Fruit fly (Drosophila melanogaster): Measurements from ENCODE around the gene CG5116.

The CG5116 gene

DNA sequence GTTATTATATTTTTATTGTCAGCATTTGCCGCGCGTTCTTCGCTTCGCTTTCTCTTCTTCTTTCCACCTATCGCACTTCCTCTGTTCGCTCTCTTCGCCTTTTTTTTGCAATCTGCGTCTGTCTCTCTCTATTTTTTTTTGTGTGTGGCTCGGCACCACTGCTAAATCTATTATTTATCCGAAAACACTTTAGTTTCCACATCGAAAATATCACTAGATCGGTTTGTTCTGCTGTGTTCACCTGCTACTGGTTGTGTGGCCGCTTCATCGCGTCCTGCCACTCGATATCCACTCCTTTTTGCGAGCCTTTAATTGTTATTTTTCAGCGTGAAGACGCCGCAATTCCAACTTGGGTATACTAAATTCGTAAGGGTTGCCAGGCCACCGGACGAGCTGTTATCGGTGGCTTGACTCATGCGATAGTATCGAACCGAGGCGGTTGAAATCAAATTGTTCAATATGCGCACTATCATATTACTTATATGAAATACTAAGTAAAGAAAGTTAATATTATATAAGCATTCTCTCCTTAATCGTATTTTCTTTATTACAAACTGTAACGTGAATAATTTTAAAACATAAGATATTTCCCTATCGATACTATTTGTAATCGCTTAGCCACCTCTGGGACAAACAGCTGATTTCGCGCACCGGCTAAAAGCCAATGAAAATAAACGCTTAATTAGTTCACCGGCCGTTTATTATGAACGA, at the start of gene CG5116, which contains the start of the genes XNP and CG42488 (continued):
- TF ChIP-seq CG10979 (tag; optimal IDR thresholded peaks at IDR 0.05) (peak; percentile 41), emc (GFP tag; optimal IDR thresholded peaks at IDR 0.05) (no peak), ab (GFP tag; optimal IDR thresholded peaks at IDR 0.05) (no peak), sima (GFP tag; optimal IDR thresholded peaks at IDR 0.05) (no peak), CoRest (tag; optimal IDR thresholded peaks at IDR 0.05) (peak; percentile 70), CG1603 (tag; optimal IDR thresholded peaks at IDR 0.05) (no peak), CG11398 (GFP tag; optimal IDR thresholded peaks at IDR 0.05) (no peak), ranshi (GFP tag; IDR thresholded peaks at IDR 0.05) (no peak), fd64A (GFP tag; optimal IDR thresholded peaks at IDR 0.05) (no peak), CG17385 (GFP tag; optimal IDR thresholded peaks at IDR 0.05) (peak; percentile 92), bab2 (GFP tag; optimal IDR thresholded peaks at IDR 0.05) (peak; percentile 11), Taf1 (GFP tag; IDR thresholded peaks at IDR 0.05) (peak; percentile 34; the same call in 1 of the 2 replicates), CG13296 (GFP tag; optimal IDR thresholded peaks at IDR 0.05) (peak; percentile 30), dmrt99B (tag; optimal IDR thresholded peaks at IDR 0.05) (no peak), lbe (GFP tag; optimal IDR thresholded peaks at IDR 0.05) (peak; percentile 53), disco-r (GFP tag; optimal IDR thresholded peaks at IDR 0.05) (no peak), pum (GFP tag; optimal IDR thresholded peaks at IDR 0.05) (peak; percentile 24), CG30020 (tag; optimal IDR thresholded peaks at IDR 0.05) (peak; percentile 66), az2 (GFP tag; optimal IDR thresholded peaks at IDR 0.05) (peak; percentile 27), Dll (GFP tag; IDR thresholded peaks at IDR 0.05; ENCODE audit: partially characterized antibody) (peak; percentile 100), Poxn (GFP tag; IDR thresholded peaks at IDR 0.05) (no peak), cato (GFP tag; optimal IDR thresholded peaks at IDR 0.05; ENCODE audit: borderline replicate concordance) (no peak), cas (GFP tag; IDR thresholded peaks at IDR 0.05) (no peak), E2f2 (GFP tag; IDR thresholded peaks at IDR 0.05) (peak; percentile 62; the same call in 1 of the 2 replicates), CG14441 (GFP tag; IDR thresholded peaks at IDR 0.05) (0 out of 2 replicates have a peak, but pooled peaks have one; percentile 24), CG6254 (GFP tag; optimal IDR thresholded peaks at IDR 0.05) (no peak), Elba2 (GFP tag; optimal IDR thresholded peaks at IDR 0.05) (peak; percentile 1), btn (GFP tag; optimal IDR thresholded peaks at IDR 0.05) (no peak), CG4820 (GFP tag; optimal IDR thresholded peaks at IDR 0.05) (peak; percentile 9), salm (tag; optimal IDR thresholded peaks at IDR 0.05) (no peak), Dad (GFP tag; optimal IDR thresholded peaks at IDR 0.05) (peak; percentile 52), ara (GFP tag; IDR thresholded peaks at IDR 0.05) (no peak), CG13775 (GFP tag; optimal IDR thresholded peaks at IDR 0.05) (peak; percentile 70), Spps (tag; optimal IDR thresholded peaks at IDR 0.05) (no peak), Med (GFP tag) (peak; percentile 91), ERR (GFP tag; optimal IDR thresholded peaks at IDR 0.05) (no peak), CG10543 (GFP tag; optimal IDR thresholded peaks at IDR 0.05) (peak; percentile 72), cwo (GFP tag; optimal IDR thresholded peaks at IDR 0.05) (no peak), ken (GFP tag; IDR thresholded peaks at IDR 0.05) (no peak), hth (optimal IDR thresholded peaks at IDR 0.05) (no peak), CG34376 (GFP tag; optimal IDR thresholded peaks at IDR 0.05) (peak; percentile 61), BEAF-32 (GFP tag; optimal IDR thresholded peaks at IDR 0.05) (peak; percentile 99), sna (GFP tag; IDR thresholded peaks at IDR 0.05; ENCODE audit: partially characterized antibody) (peak; percentile 99), Fer3 (tag; optimal IDR thresholded peaks at IDR 0.05) (peak; percentile 45), kay (GFP tag; optimal IDR thresholded peaks at IDR 0.05) (peak; percentile 70), CG2116 (GFP tag; optimal IDR thresholded peaks at IDR 0.05) (peak; percentile 98), nau (GFP tag; optimal IDR thresholded peaks at IDR 0.05) (no peak), cad (GFP tag; optimal IDR thresholded peaks at IDR 0.05) (no peak), PHDP (tag; optimal IDR thresholded peaks at IDR 0.05) (no peak), CG3281 (GFP tag; optimal IDR thresholded peaks at IDR 0.05) (peak; percentile 68)

All from whole organism, embryonic.